Fruit fly (Drosophila melanogaster): Measurements from ENCODE around the gene CG1138.

- TF ChIP-seq psq (optimal IDR thresholded peaks at IDR 0.05) (no peak), h (optimal IDR thresholded peaks at IDR 0.05) (no peak), ttk (optimal IDR thresholded peaks at IDR 0.05) (no peak), Myc (optimal IDR thresholded peaks at IDR 0.05) (no peak), insv (optimal IDR thresholded peaks at IDR 0.05) (no peak), Sin3A (optimal IDR thresholded peaks at IDR 0.05) (no peak)
Measured at dm6 chr3R:6548736-6549135, 49.1 kb downstream of the CG1138 start, which contains the start of gene Pif2.
